Worm (Caenorhabditis elegans): ENCODE data around the gene F11D5.6.

DNA sequence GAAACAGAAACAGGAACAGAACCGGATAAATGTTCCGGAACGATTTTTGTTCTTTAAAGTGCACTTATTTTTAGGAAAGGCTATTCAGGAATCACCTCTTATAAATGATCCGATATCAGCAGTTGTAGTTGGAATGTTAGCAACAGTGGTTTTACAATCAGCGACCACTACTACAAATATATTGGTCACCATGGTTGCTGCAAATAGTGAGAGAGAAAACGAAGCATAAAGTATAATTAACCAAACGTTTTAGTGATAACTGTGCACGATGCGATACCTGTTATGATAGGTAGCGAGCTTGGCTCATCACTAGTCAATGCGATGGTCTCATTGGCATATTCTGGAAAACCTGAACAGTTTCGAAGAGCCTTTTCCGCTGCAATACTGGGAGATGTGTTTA is 43.4 kb upstream of the F11D5.6 start:
- TF ChIP-seq dao-5 (tag; optimal IDR thresholded peaks at IDR 0.05), result no peak
- no peak for TF ChIP-seq him-1 (tag; optimal IDR thresholded peaks at IDR 0.05)
